Worm (Caenorhabditis elegans): ENCODE data around the gene usp-14.

The usp-14 gene

ce11 chrII:14470020-14470419 lies 18.5 kb downstream of the usp-14 start:
- TF ChIP-seq ztf-29 (GFP tag; IDR thresholded peaks at IDR 0.05) (no peak), ztf-23 (GFP tag; IDR thresholded peaks at IDR 0.05) (no peak), cog-1 (tag; optimal IDR thresholded peaks at IDR 0.05) (no peak), flt-1 (GFP tag; IDR thresholded peaks at IDR 0.05) (no peak), T22C8.4 (GFP tag; IDR thresholded peaks at IDR 0.05) (no peak), ref-1 (GFP tag; conservative IDR thresholded peaks at IDR 0.05) (no peak), med-1 (GFP tag; optimal IDR thresholded peaks at IDR 0.05; ENCODE audit: insufficient read depth) (no peak), tab-1 (GFP tag; IDR thresholded peaks at IDR 0.05) (no peak), klf-2 (GFP tag; conservative IDR thresholded peaks at IDR 0.05) (no peak)

- TF ChIP-seq med-1 (GFP tag; optimal IDR thresholded peaks at IDR 0.05; ENCODE audit: insufficient read depth): no peak
- no peak for TF ChIP-seq klf-2 (GFP tag; conservative IDR thresholded peaks at IDR 0.05)
- no peak for TF ChIP-seq tab-1 (GFP tag; IDR thresholded peaks at IDR 0.05)
- no peak for TF ChIP-seq ref-1 (GFP tag; conservative IDR thresholded peaks at IDR 0.05)
- no peak for TF ChIP-seq ztf-23 (GFP tag; IDR thresholded peaks at IDR 0.05)
- no peak for TF ChIP-seq T22C8.4 (GFP tag; IDR thresholded peaks at IDR 0.05)
- no peak for TF ChIP-seq ztf-29 (GFP tag; IDR thresholded peaks at IDR 0.05)
- no peak for TF ChIP-seq cog-1 (tag; optimal IDR thresholded peaks at IDR 0.05)
- no peak for TF ChIP-seq flt-1 (GFP tag; IDR thresholded peaks at IDR 0.05)
These were observed 33.2 kb downstream of the usp-14 start, which contains the start of gene dmsr-6 for ce11 chrII:14455332-14455731. dmsr-6 (plus strand) TSS chrII:14455632.

- TF ChIP-seq ztf-29 (GFP tag; IDR thresholded peaks at IDR 0.05) (no peak), ztf-23 (GFP tag; IDR thresholded peaks at IDR 0.05) (no peak), med-1 (GFP tag; optimal IDR thresholded peaks at IDR 0.05; ENCODE audit: insufficient read depth) (no peak), T22C8.4 (GFP tag; IDR thresholded peaks at IDR 0.05) (no peak), flt-1 (GFP tag; IDR thresholded peaks at IDR 0.05) (no peak), ref-1 (GFP tag; conservative IDR thresholded peaks at IDR 0.05) (no peak), cog-1 (tag; optimal IDR thresholded peaks at IDR 0.05) (no peak), klf-2 (GFP tag; conservative IDR thresholded peaks at IDR 0.05) (no peak), tab-1 (GFP tag; IDR thresholded peaks at IDR 0.05) (no peak)
These were observed 36.6 kb downstream of the usp-14 start for ce11 chrII:14451934-14452333.

ce11 chrII:14441144-14441543 lies 47.3 kb downstream of the usp-14 start, which contains the start of gene smg-8:
smg-8 (plus strand) TSS chrII:14441409.
- TF ChIP-seq ztf-23 (GFP tag; IDR thresholded peaks at IDR 0.05) (0 out of 2 replicates have a peak, but pooled peaks have one; percentile 49), klf-2 (GFP tag; conservative IDR thresholded peaks at IDR 0.05) (no peak), ztf-29 (GFP tag; IDR thresholded peaks at IDR 0.05) (no peak), cog-1 (tag; optimal IDR thresholded peaks at IDR 0.05) (peak; percentile 48)

- 0 out of 2 replicates have a peak, but pooled peaks have one; percentile 30 for TF ChIP-seq flt-1 (GFP tag; IDR thresholded peaks at IDR 0.05)
- no peak for TF ChIP-seq tab-1 (GFP tag; IDR thresholded peaks at IDR 0.05)
- TF ChIP-seq cog-1 (tag; optimal IDR thresholded peaks at IDR 0.05): peak; percentile 46
These were observed 50.5 kb downstream of the usp-14 start, which contains the start of gene K04B12.2 for ce11 chrII:14437922-14438458. K04B12.2 (minus strand) TSS chrII:14437972.

- no peak for TF ChIP-seq ztf-29 (GFP tag; IDR thresholded peaks at IDR 0.05)
- TF ChIP-seq ref-1 (GFP tag; conservative IDR thresholded peaks at IDR 0.05): no peak
- no peak for TF ChIP-seq tab-1 (GFP tag; IDR thresholded peaks at IDR 0.05)
- no peak for TF ChIP-seq flt-1 (GFP tag; IDR thresholded peaks at IDR 0.05)
- no peak for TF ChIP-seq med-1 (GFP tag; optimal IDR thresholded peaks at IDR 0.05; ENCODE audit: insufficient read depth)
- no peak for TF ChIP-seq klf-2 (GFP tag; conservative IDR thresholded peaks at IDR 0.05)
- no peak for TF ChIP-seq ztf-23 (GFP tag; IDR thresholded peaks at IDR 0.05)
- no peak for TF ChIP-seq cog-1 (tag; optimal IDR thresholded peaks at IDR 0.05)
- no peak for TF ChIP-seq T22C8.4 (GFP tag; IDR thresholded peaks at IDR 0.05)
These were observed 51.4 kb downstream of the usp-14 start for ce11 chrII:14437116-14437515.
